Fruit fly (Drosophila melanogaster): Measurements from ENCODE around the gene CG9733.

DNA sequence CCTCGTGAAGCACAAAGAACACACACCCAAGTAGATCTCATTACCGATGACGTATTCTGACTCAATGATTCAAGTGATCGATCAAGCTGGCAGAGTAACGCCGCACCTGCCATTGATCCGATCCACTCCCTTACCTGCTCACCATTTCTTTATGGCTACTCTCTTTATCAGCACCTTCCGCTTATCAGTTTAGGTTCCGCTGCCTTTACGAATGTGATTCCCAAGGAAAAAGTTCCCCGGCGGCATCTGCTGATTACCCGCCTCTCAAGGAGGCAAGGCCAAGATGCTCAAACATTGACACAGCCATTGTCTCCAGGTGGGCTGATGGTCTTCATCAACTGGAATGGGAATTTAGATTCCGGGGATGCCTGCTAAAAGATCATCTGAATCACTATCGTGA lies 31.5 kb downstream of the CG9733 start:
- TF ChIP-seq CG8478 (optimal IDR thresholded peaks at IDR 0.05) = no peak
- no peak for TF ChIP-seq CTCF (optimal IDR thresholded peaks at IDR 0.05)
